Fruit fly (Drosophila melanogaster): Measurements from ENCODE around the gene CG42374.

Gene CG42374

DNA sequence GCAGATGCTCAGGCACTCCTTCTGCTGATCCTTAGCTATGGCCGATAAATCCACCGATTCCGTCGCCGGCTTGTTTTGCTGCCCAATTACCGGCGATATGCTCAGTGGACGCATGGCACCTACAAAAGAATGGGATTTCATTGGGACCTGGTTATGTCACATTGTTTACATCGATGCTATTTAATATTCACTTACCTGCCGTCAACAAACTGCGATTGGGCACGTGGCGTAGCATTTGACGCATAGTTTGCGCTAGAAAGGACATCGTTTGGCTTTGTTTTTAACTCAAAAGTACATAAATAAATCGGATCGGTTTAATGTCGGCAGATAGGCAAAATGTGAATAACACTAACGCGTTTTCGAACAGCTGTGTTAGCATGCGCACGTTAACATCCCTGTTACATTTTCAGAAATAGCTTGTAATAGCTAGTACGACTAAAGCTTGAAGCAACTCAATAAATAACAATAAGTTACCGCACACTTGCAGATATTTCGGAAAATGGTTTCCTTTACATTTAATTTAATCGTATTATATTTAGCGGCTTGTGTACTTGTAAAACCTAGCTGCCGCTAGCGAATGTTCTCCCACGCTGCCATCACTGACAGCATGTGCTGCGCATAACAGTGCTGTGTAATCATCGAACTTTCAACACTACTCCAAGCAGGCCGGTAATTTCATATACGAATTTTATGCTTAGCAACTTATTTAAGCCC lies 8.7 kb upstream of the CG42374 start, which contains the start of the genes mRpL21 and rept (continued):
- TF ChIP-seq Ets65A (GFP tag) (peak; percentile 94), Rfx (GFP tag; IDR thresholded peaks at IDR 0.05) (peak; percentile 77), Poxn (GFP tag; IDR thresholded peaks at IDR 0.05) (no peak), ewg (GFP tag; optimal IDR thresholded peaks at IDR 0.05) (peak; percentile 79), klu (GFP tag; IDR thresholded peaks at IDR 0.05) (peak; percentile 16; the same call in 1 of the 2 replicates), Elba2 (GFP tag; optimal IDR thresholded peaks at IDR 0.05) (no peak), dimm (GFP tag; IDR thresholded peaks at IDR 0.05) (no peak), Usf (GFP tag; optimal IDR thresholded peaks at IDR 0.05) (no peak), lilli (GFP tag; optimal IDR thresholded peaks at IDR 0.05) (peak; percentile 80), CG6654 (GFP tag; optimal IDR thresholded peaks at IDR 0.05) (no peak), da (GFP tag; optimal IDR thresholded peaks at IDR 0.05) (peak; percentile 43), zfh2 (GFP tag; optimal IDR thresholded peaks at IDR 0.05) (peak; percentile 74), fu2 (GFP tag; optimal IDR thresholded peaks at IDR 0.05) (peak; percentile 43), Nf-YC (tag; optimal IDR thresholded peaks at IDR 0.05) (peak; percentile 54), Mad (GFP tag; optimal IDR thresholded peaks at IDR 0.05) (peak; percentile 42), Ets97D (GFP tag; optimal IDR thresholded peaks at IDR 0.05) (peak; percentile 62), tio (GFP tag; optimal IDR thresholded peaks at IDR 0.05) (no peak), hkb (optimal IDR thresholded peaks at IDR 0.05) (no peak), hkb (GFP tag; IDR thresholded peaks at IDR 0.05) (0 out of 2 replicates have a peak, but pooled peaks have one; percentile 17), CG14965 (GFP tag; optimal IDR thresholded peaks at IDR 0.05; ENCODE audit: borderline replicate concordance) (no peak), dmrt11E (tag; optimal IDR thresholded peaks at IDR 0.05) (no peak), CG3163 (GFP tag; optimal IDR thresholded peaks at IDR 0.05) (peak; percentile 53), Bgb (GFP tag; IDR thresholded peaks at IDR 0.05; ENCODE audit: partially characterized antibody) (no peak), gcm (GFP tag; optimal IDR thresholded peaks at IDR 0.05) (no peak), ac (GFP tag; optimal IDR thresholded peaks at IDR 0.05) (no peak), Atf-2 (GFP tag; optimal IDR thresholded peaks at IDR 0.05) (peak; percentile 28), emc (GFP tag; optimal IDR thresholded peaks at IDR 0.05) (no peak), CG1529 (GFP tag; optimal IDR thresholded peaks at IDR 0.05) (no peak), CG13123 (GFP tag; optimal IDR thresholded peaks at IDR 0.05) (no peak), onecut (GFP tag; IDR thresholded peaks at IDR 0.05) (0 out of 2 replicates have a peak, but pooled peaks have one; percentile 15), CG8765 (GFP tag; IDR thresholded peaks at IDR 0.05) (no peak), ara (GFP tag; IDR thresholded peaks at IDR 0.05) (no peak; the same call in 1 of the 2 replicates), CG10274 (GFP tag; optimal IDR thresholded peaks at IDR 0.05) (no peak), CG11398 (GFP tag; optimal IDR thresholded peaks at IDR 0.05) (peak; percentile 16), CG14050 (GFP tag; IDR thresholded peaks at IDR 0.05) (no peak), fd102C (GFP tag; optimal IDR thresholded peaks at IDR 0.05) (no peak), CG17829 (tag; optimal IDR thresholded peaks at IDR 0.05) (peak; percentile 41), lbe (GFP tag; optimal IDR thresholded peaks at IDR 0.05) (no peak), oc (tag; optimal IDR thresholded peaks at IDR 0.05) (no peak), CG15011 (GFP tag; optimal IDR thresholded peaks at IDR 0.05) (no peak), Sox102F (GFP tag; optimal IDR thresholded peaks at IDR 0.05) (peak; percentile 5), Fer1 (GFP tag; optimal IDR thresholded peaks at IDR 0.05) (peak; percentile 77), CG10147 (GFP tag; optimal IDR thresholded peaks at IDR 0.05) (peak; percentile 42), sd (tag; optimal IDR thresholded peaks at IDR 0.05) (peak; percentile 30), CG10431 (GFP tag; optimal IDR thresholded peaks at IDR 0.05) (no peak), CG8281 (tag; optimal IDR thresholded peaks at IDR 0.05) (no peak), CG11695 (GFP tag; IDR thresholded peaks at IDR 0.05) (no peak), cas (GFP tag; IDR thresholded peaks at IDR 0.05) (no peak), CG6175 (GFP tag; IDR thresholded peaks at IDR 0.05) (no peak), unpg (GFP tag; optimal IDR thresholded peaks at IDR 0.05) (peak; percentile 52), tx (GFP tag; optimal IDR thresholded peaks at IDR 0.05) (peak; percentile 50)
